Fruit fly (Drosophila melanogaster): ENCODE data around the gene rdhB.

The rdhB gene

DNA sequence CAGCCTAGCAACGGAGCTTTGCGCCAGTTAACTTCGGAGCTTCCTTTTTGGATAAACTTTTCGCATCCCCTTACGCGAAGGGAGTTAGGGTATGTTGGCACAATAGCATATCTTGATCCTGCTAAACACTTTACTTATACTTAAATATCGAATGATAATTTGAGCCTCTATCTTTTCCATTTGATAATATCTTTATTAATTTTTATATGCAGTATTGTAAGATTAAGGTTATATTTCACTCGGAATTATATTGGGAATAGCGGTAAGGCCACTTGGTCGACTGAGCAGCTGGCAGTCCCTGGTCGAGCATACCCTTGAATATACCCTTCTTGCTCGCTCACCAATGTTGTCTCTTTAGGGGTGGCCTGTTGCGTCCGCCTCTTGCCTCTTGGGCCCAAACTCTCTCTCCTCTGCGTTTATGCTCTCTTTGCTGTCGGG, 17.3 kb downstream of the rdhB start (continued):
- TF ChIP-seq Ets96B (tag; optimal IDR thresholded peaks at IDR 0.05) (peak; percentile 42), CG4318 (GFP tag; optimal IDR thresholded peaks at IDR 0.05) (no peak), Sox14 (GFP tag; optimal IDR thresholded peaks at IDR 0.05) (peak; percentile 38), net (GFP tag; optimal IDR thresholded peaks at IDR 0.05) (peak; percentile 64), CG6854 (GFP tag; optimal IDR thresholded peaks at IDR 0.05) (no peak), fd85E (GFP tag; optimal IDR thresholded peaks at IDR 0.05) (no peak), cyc (GFP tag; optimal IDR thresholded peaks at IDR 0.05) (peak; percentile 50), Blimp-1 (GFP tag; optimal IDR thresholded peaks at IDR 0.05) (no peak), Hr38 (GFP tag; optimal IDR thresholded peaks at IDR 0.05) (no peak), Eip75B (GFP tag; optimal IDR thresholded peaks at IDR 0.05) (peak; percentile 60), CG10631 (GFP tag; optimal IDR thresholded peaks at IDR 0.05) (peak; percentile 62), salr (GFP tag; optimal IDR thresholded peaks at IDR 0.05) (no peak), dac (GFP tag; optimal IDR thresholded peaks at IDR 0.05) (no peak), Eip93F (GFP tag; optimal IDR thresholded peaks at IDR 0.05) (peak; percentile 36), CG11902 (GFP tag; optimal IDR thresholded peaks at IDR 0.05) (peak; percentile 2), svp (GFP tag) (peak; percentile 66)

DNA sequence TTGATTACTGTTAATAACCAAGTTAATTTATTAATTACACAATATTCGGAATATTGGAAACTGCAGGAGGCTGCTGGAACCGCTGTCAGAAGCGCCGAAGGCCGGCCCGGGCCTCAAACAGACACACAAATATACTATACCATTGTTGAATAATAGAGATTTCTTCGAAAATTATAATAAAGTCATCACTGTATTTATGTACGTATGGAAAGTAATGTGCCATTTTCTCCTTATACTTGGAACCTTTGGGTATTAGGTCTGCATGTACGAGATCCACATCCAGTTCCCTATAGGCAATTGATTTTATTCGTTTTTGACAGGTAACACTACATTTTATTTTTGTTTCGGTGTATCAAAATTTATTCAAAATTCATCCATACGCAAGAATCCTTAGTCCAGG, 21.0 kb downstream of the rdhB start, which contains the start of gene CG7069:
CG7069 (plus strand) TSS at position 301 of the 400 bp plus-strand sequence.
- TF ChIP-seq net (GFP tag; optimal IDR thresholded peaks at IDR 0.05) (no peak), Ets21C (GFP tag; optimal IDR thresholded peaks at IDR 0.05) (no peak), CG11902 (GFP tag; optimal IDR thresholded peaks at IDR 0.05) (no peak), Blimp-1 (GFP tag; optimal IDR thresholded peaks at IDR 0.05) (no peak), CG6163 (GFP tag; IDR thresholded peaks at IDR 0.05) (no peak), CG8632 (GFP tag; optimal IDR thresholded peaks at IDR 0.05) (no peak), Sox102F (GFP tag; optimal IDR thresholded peaks at IDR 0.05) (no peak), fkh (GFP tag; optimal IDR thresholded peaks at IDR 0.05) (no peak), Ets96B (tag; optimal IDR thresholded peaks at IDR 0.05) (no peak), Hr39 (GFP tag; optimal IDR thresholded peaks at IDR 0.05) (no peak), CG15336 (GFP tag; IDR thresholded peaks at IDR 0.05) (no peak), CG8319 (GFP tag; optimal IDR thresholded peaks at IDR 0.05) (no peak)

DNA sequence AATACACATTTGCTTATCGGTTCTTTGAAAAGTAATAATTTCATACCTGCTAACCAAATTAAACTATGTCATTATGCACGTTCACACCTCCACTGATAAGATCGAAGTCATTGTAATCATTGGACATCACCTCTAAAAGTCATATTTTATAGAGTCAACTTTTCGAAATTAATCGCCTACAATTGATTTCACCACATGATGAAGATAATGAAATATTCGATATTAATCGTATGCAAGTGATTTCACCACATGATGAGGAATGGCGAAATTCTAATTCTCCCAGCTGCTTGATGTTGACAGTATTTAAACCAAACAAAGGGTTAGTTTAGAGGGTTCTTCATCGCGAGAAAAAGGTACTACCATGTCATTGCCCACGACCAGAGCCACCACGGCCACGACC, 24.2 kb downstream of the rdhB start, which contains the start of gene CG18596:
CG18596 (plus strand) TSS at position 250 of the 400 bp plus-strand sequence.
- TF ChIP-seq Hr38 (GFP tag; optimal IDR thresholded peaks at IDR 0.05): no peak
- TF ChIP-seq Ets21C (GFP tag; optimal IDR thresholded peaks at IDR 0.05): no peak
- no peak for TF ChIP-seq CG1621 (tag; optimal IDR thresholded peaks at IDR 0.05)
- no peak for TF ChIP-seq svp (GFP tag)
- no peak for TF ChIP-seq CG6163 (GFP tag; IDR thresholded peaks at IDR 0.05)
- TF ChIP-seq CG11902 (GFP tag; optimal IDR thresholded peaks at IDR 0.05): no peak
- no peak for TF ChIP-seq esn (GFP tag; optimal IDR thresholded peaks at IDR 0.05)
- TF ChIP-seq CG8319 (GFP tag; optimal IDR thresholded peaks at IDR 0.05): no peak
- no peak for TF ChIP-seq CG8119 (GFP tag; IDR thresholded peaks at IDR 0.05)

DNA sequence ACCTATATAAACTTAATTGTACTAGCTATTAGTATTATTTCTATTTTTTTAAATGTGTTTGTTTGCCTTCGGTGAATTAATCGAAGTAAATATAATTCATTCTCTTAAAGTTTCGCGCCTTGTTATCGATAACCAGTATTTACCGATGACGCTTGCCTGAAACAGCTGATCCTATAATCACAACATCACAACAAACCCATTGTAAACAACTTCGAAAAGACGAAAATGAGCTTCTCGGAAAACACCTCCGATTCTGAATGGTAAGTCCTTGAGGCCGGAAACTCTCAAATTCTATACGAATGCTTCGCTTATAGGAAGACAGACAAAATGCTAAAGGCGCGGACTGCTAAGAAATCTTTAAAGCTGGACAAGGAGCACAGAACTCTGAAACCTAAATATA, 28.4 kb downstream of the rdhB start, which contains the start of gene CG34149:
CG34149 (plus strand) TSS at position 187 of the 400 bp plus-strand sequence.
- TF ChIP-seq fkh (GFP tag; optimal IDR thresholded peaks at IDR 0.05) (peak; percentile 82), salr (GFP tag; optimal IDR thresholded peaks at IDR 0.05) (no peak)

- peak; percentile 64 for TF ChIP-seq fkh (GFP tag; optimal IDR thresholded peaks at IDR 0.05)
- no peak for TF ChIP-seq CG7368 (GFP tag; optimal IDR thresholded peaks at IDR 0.05)
Measured at dm6 chr3R:22381077-22381476, 29.6 kb downstream of the rdhB start, which contains the start of gene CG43342. Gene CG43342, plus strand, starts transcription at chr3R:22381340.

dm6 chr3R:22381735-22382134, 30.2 kb downstream of the rdhB start, which contains the start of gene Gpdh3:
Gene Gpdh3, plus strand, starts transcription at chr3R:22382035.
- TF ChIP-seq Blimp-1 (GFP tag; optimal IDR thresholded peaks at IDR 0.05) (no peak), Sox102F (GFP tag; optimal IDR thresholded peaks at IDR 0.05) (no peak)

DNA sequence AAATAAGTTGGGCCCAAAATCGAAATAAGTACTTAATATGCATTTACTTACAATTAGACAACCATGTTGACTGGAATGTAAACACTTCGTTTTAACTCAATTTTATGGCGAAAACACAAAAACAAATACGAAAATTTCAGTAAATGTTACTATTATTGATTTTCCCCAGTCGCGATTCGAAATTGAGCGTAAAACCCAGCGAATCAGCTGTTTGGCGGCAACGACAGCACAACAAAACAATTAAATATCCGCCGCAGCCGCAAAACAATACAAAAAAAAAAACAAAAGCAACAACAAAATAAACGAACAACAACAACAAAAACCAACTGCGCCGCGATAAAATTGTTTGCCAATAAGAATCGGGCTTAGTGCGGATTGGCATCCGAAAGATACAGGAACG, 38.1 kb downstream of the rdhB start, which contains the start of the genes CAH8 and CG7059:
CAH8 (minus strand) TSS at position 101 of the 400 bp plus-strand sequence.
CG7059 (plus strand) TSS at position 167 of the 400 bp plus-strand sequence.
- TF ChIP-seq net (GFP tag; optimal IDR thresholded peaks at IDR 0.05) (no peak), CG4318 (GFP tag; optimal IDR thresholded peaks at IDR 0.05) (no peak)

All from whole organism, prepupa.